Worm (Caenorhabditis elegans) whole organism, L2 larva: ENCODE results near the gene lsm-8.

Experiments
- C34F6.9 ChIP-seq: fragments of 150-350 bp; optimal IDR thresholded peaks from 2 replicates; lab custom pipeline; 2014; ENCODE audit warnings: missing biosample characterization, missing genetic modification characterization
- F13H6.1 ChIP-seq: sonication (generic microtip); optimal IDR thresholded peaks from 2 replicates; lab custom pipeline; 2016; ENCODE audit warnings: missing genetic modification characterization, missing compliant biosample characterization
- R02D3.7 ChIP-seq: fragments of 150-350 bp; optimal IDR thresholded peaks from 2 replicates; lab custom pipeline; 2014; ENCODE audit warnings: missing biosample characterization, missing genetic modification characterization
- Y55F3AM.14 ChIP-seq: fragments of 200-800 bp; sonication (Bioruptor generic); optimal IDR thresholded peaks from 2 replicates; lab custom pipeline; 2018; ENCODE audit warnings: mild to moderate bottlenecking, missing genetic modification characterization, missing compliant biosample characterization
- ZK546.5 ChIP-seq: sonication (generic microtip); optimal IDR thresholded peaks from 2 replicates; lab custom pipeline; 2017; ENCODE audit warnings: missing biosample characterization, missing genetic modification characterization
- alr-1 ChIP-seq: fragments of 150-350 bp; optimal IDR thresholded peaks from 2 replicates; lab custom pipeline; 2014; ENCODE audit warnings: missing biosample characterization, missing genetic modification characterization
- aly-2 ChIP-seq: fragments of 150-350 bp; optimal IDR thresholded peaks from 2 replicates; lab custom pipeline; 2014; ENCODE audit warnings: missing biosample characterization, missing genetic modification characterization
- ama-1 ChIP-seq: fragments of 150-350 bp; optimal IDR thresholded peaks from 2 replicates; lab custom pipeline; 2018; ENCODE audit warnings: inconsistent platforms
- blmp-1 ChIP-seq: sonication (generic microtip); optimal IDR thresholded peaks from 2 replicates; lab custom pipeline; 2017; ENCODE audit warnings: missing genetic modification characterization, mild to moderate bottlenecking, missing compliant biosample characterization, antibody characterized with exemption, moderate library complexity; ENCODE audit not compliant: insufficient read depth
- ceh-16 ChIP-seq: fragments of 150-350 bp; optimal IDR thresholded peaks from 2 replicates; lab custom pipeline; 2014; ENCODE audit warnings: missing biosample characterization, missing genetic modification characterization
- ceh-82 ChIP-seq: fragments of 150-350 bp; optimal IDR thresholded peaks from 2 replicates; lab custom pipeline; 2014; ENCODE audit warnings: missing biosample characterization, missing genetic modification characterization
- crh-2 ChIP-seq: sonication (generic microtip); optimal IDR thresholded peaks from 2 replicates; lab custom pipeline; 2017; ENCODE audit warnings: missing biosample characterization, missing genetic modification characterization
- dmd-4 ChIP-seq: sonication (generic microtip); optimal IDR thresholded peaks from 2 replicates; lab custom pipeline; 2017; ENCODE audit warnings: missing biosample characterization, missing genetic modification characterization
- egl-27 ChIP-seq: sonication (generic microtip); optimal IDR thresholded peaks from 3 replicates; lab custom pipeline; 2017; ENCODE audit warnings: missing biosample characterization, missing genetic modification reagents, missing genetic modification characterization
- elt-1 ChIP-seq: fragments of 150-350 bp; optimal IDR thresholded peaks from 2 replicates; lab custom pipeline; 2014; ENCODE audit warnings: missing biosample characterization, missing genetic modification characterization
- elt-3 ChIP-seq: sonication (generic microtip); optimal IDR thresholded peaks from 2 replicates; lab custom pipeline; 2017; ENCODE audit warnings: missing biosample characterization, missing genetic modification characterization
- fos-1 ChIP-seq: fragments of 150-350 bp; optimal IDR thresholded peaks from 2 replicates; lab custom pipeline; 2014; ENCODE audit warnings: missing biosample characterization, missing genetic modification characterization
- gmeb-1 ChIP-seq: fragments of 150-350 bp; optimal IDR thresholded peaks from 2 replicates; lab custom pipeline; 2014; ENCODE audit warnings: missing biosample characterization, missing genetic modification characterization
- lin-11 ChIP-seq: fragments of 150-350 bp; sonication (generic microtip); optimal IDR thresholded peaks from 2 replicates; lab custom pipeline; 2014; ENCODE audit warnings: missing biosample characterization, missing genetic modification characterization, inconsistent platforms, mixed read lengths
- lin-13 ChIP-seq: fragments of 150-350 bp; optimal IDR thresholded peaks from 2 replicates; lab custom pipeline; 2014; ENCODE audit warnings: missing biosample characterization, missing genetic modification reagents, missing genetic modification characterization
- lin-39 ChIP-seq: fragments of 150-350 bp; optimal IDR thresholded peaks from 2 replicates; lab custom pipeline; 2014; ENCODE audit warnings: missing biosample characterization, missing genetic modification reagents, missing genetic modification characterization
- lsy-2 ChIP-seq, 2 experiments: fragments of 150-350 bp in 1 of 2; sonication (generic microtip) in 1 of 2; optimal IDR thresholded peaks; 2 replicates each; lab custom pipeline; 2014 to 2017; ENCODE audit warnings: missing biosample characterization in 2 of 2, missing genetic modification characterization in 2 of 2
- mab-5 ChIP-seq: fragments of 150-350 bp; optimal IDR thresholded peaks from 2 replicates; lab custom pipeline; 2014; ENCODE audit warnings: missing biosample characterization, missing genetic modification characterization
- mbf-1 ChIP-seq: sonication (generic microtip); optimal IDR thresholded peaks from 2 replicates; lab custom pipeline; 2017; ENCODE audit warnings: missing biosample characterization, missing genetic modification characterization
- mdl-1 ChIP-seq, 2 experiments: fragments of 150-350 bp in 1 of 2; sonication (generic microtip) in 1 of 2; optimal IDR thresholded peaks; 2 replicates each; lab custom pipeline; 2017; ENCODE audit warnings: missing biosample characterization in 2 of 2, missing genetic modification characterization in 2 of 2
- nhr-10 ChIP-seq: sonication (generic microtip); optimal IDR thresholded peaks from 2 replicates; lab custom pipeline; 2017; ENCODE audit warnings: missing biosample characterization, missing genetic modification characterization
- nhr-12 ChIP-seq: fragments of 150-350 bp; optimal IDR thresholded peaks from 2 replicates; lab custom pipeline; 2014; ENCODE audit warnings: missing biosample characterization, missing genetic modification characterization
- nhr-129 ChIP-seq: fragments of 150-350 bp; optimal IDR thresholded peaks from 2 replicates; lab custom pipeline; 2014; ENCODE audit warnings: missing biosample characterization, missing genetic modification characterization
- nhr-21 ChIP-seq: fragments of 150-350 bp; optimal IDR thresholded peaks from 2 replicates; lab custom pipeline; 2014; ENCODE audit warnings: missing biosample characterization, missing genetic modification characterization
- nhr-23 ChIP-seq: fragments of 150-350 bp; optimal IDR thresholded peaks from 2 replicates; lab custom pipeline; 2014; ENCODE audit warnings: missing biosample characterization, missing genetic modification reagents, missing genetic modification characterization
- nhr-237 ChIP-seq: fragments of 150-350 bp; optimal IDR thresholded peaks from 2 replicates; lab custom pipeline; 2014; ENCODE audit warnings: missing biosample characterization, missing genetic modification characterization
- nhr-25 ChIP-seq: fragments of 150-350 bp; sonication (generic microtip); optimal IDR thresholded peaks from 3 replicates; lab custom pipeline; 2014; ENCODE audit warnings: missing biosample characterization, missing genetic modification characterization
- nhr-6 ChIP-seq: fragments of 150-350 bp; optimal IDR thresholded peaks from 2 replicates; lab custom pipeline; 2014; ENCODE audit warnings: missing biosample characterization, missing genetic modification characterization
- nhr-77 ChIP-seq: fragments of 150-350 bp; optimal IDR thresholded peaks from 2 replicates; lab custom pipeline; 2014; ENCODE audit warnings: missing biosample characterization, missing genetic modification characterization
- peb-1 ChIP-seq: fragments of 150-350 bp; optimal IDR thresholded peaks from 2 replicates; lab custom pipeline; 2014; ENCODE audit warnings: missing biosample characterization, missing genetic modification characterization
- sem-4 ChIP-seq: fragments of 150-350 bp; optimal IDR thresholded peaks from 2 replicates; lab custom pipeline; 2014; ENCODE audit warnings: missing biosample characterization, missing genetic modification reagents, missing genetic modification characterization
- skn-1 ChIP-seq: sonication (generic microtip); optimal IDR thresholded peaks from 2 replicates; lab custom pipeline; 2017; ENCODE audit warnings: missing biosample characterization, missing genetic modification characterization
- sma-3 ChIP-seq: sonication (generic microtip); optimal IDR thresholded peaks from 2 replicates; lab custom pipeline; 2016; ENCODE audit warnings: missing genetic modification reagents, missing genetic modification characterization, missing compliant biosample characterization
- sma-9 ChIP-seq, 2 experiments: fragments of 150-350 bp in 1 of 2; sonication (generic microtip) in 1 of 2; optimal IDR thresholded peaks; 2 replicates each; lab custom pipeline; 2014 to 2016; ENCODE audit warnings: missing genetic modification characterization in 2 of 2, mild to moderate bottlenecking in 1 of 2, missing biosample characterization in 1 of 2, missing compliant biosample characterization in 1 of 2, missing genetic modification reagents in 1 of 2, moderate library complexity in 1 of 2
- snpc-4 ChIP-seq: fragments of 150-350 bp; optimal IDR thresholded peaks from 2 replicates; lab custom pipeline; 2014; ENCODE audit warnings: missing biosample characterization, missing genetic modification characterization
- unc-39 ChIP-seq: fragments of 150-350 bp; optimal IDR thresholded peaks from 2 replicates; lab custom pipeline; 2014; ENCODE audit warnings: missing biosample characterization, missing genetic modification characterization
- unc-55 ChIP-seq: fragments of 150-350 bp; sonication (generic microtip); optimal IDR thresholded peaks from 3 replicates; lab custom pipeline; 2014; ENCODE audit warnings: missing biosample characterization, missing genetic modification reagents, missing genetic modification characterization
- unc-62 ChIP-seq: fragments of 150-350 bp; optimal IDR thresholded peaks from 2 replicates; lab custom pipeline; 2014; ENCODE audit warnings: missing biosample characterization, missing genetic modification reagents, missing genetic modification characterization
- zag-1 ChIP-seq: fragments of 150-350 bp; optimal IDR thresholded peaks from 2 replicates; lab custom pipeline; 2014; ENCODE audit warnings: missing biosample characterization, missing genetic modification characterization
- ztf-1 ChIP-seq: fragments of 200-800 bp; sonication (Bioruptor generic); conservative IDR thresholded peaks from 2 replicates; pipeline ENCODE4 v1.3.6; 2022; ENCODE audit warnings: missing genetic modification characterization, missing compliant biosample characterization
- ztf-11 ChIP-seq: sonication (generic microtip); optimal IDR thresholded peaks from 2 replicates; lab custom pipeline; 2017; ENCODE audit warnings: missing biosample characterization, missing genetic modification characterization
- ztf-4 ChIP-seq: fragments of 150-350 bp; optimal IDR thresholded peaks from 2 replicates; lab custom pipeline; 2014; ENCODE audit warnings: missing biosample characterization, missing genetic modification characterization

The lsm-8 gene

DNA sequence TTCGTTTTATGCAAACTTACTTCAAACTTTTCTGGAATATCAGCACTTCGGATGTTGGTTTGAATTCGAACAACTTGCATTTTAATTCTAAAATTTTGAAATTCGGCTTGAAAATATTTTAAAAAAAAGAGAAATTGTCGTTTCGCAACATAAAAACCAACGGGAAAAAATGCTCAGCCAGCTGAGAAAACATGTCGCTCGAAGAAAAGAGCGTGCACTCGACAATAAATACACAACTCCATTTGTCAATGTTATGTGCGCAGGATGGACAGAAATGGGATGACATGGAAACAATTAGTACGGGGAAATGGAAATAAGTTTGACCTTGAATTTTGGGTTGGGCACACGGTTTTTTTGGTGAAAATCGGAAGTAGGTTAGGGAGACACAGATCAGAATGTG lies 9.6 kb downstream of the lsm-8 start, which contains the start of gene mif-4:
TSS of gene mif-4 (minus strand) at position 87 of the 400 bp plus-strand sequence.
- TF ChIP-seq nhr-129 (tag; lab: Kevin White, UChicago): peak; percentile 9
- TF ChIP-seq sma-9 (GFP tag; optimal IDR thresholded peaks at IDR 0.05; lab: Kevin White, UChicago): peak; percentile 9
- no peak for TF ChIP-seq sma-9 (tag; optimal IDR thresholded peaks at IDR 0.05; lab: Kevin White, UChicago)
- no peak for TF ChIP-seq Y55F3AM.14
- TF ChIP-seq, all 48 proteins: peak for 2

DNA sequence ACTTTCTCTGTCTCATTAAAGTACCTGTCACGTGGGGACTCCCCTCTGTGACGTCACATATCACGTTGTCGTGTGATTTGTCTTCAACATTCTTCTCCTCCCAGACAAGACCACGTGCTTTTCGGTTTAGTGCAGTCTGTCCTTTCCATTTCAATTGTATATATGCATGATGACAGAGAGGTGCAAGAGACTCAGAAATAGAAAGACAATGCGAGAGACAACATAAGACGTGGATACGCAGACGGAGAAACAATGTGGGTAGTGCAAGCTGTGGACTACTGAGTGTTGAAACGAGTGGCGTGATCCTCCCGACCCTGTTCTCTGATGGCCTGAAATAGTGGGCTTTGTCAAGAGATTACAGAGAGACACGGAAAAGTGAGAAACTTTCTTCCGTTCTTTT lies 10.4 kb downstream of the lsm-8 start:
- TF ChIP-seq lin-11 (tag; lab: Kevin White, UChicago) (peak; percentile 62), sem-4 (tag; lab: Kevin White, UChicago) (peak; percentile 98), mdl-1 (tag; optimal IDR thresholded peaks at IDR 0.05; lab: Kevin White, UChicago) (peak; percentile 98 to 99), zag-1 (peak; percentile 41), blmp-1 (tag; lab: Kevin White, UChicago) (peak; percentile 98), peb-1 (tag; lab: Kevin White, UChicago) (no peak), Y55F3AM.14 (peak; percentile 91), egl-27 (tag; lab: Kevin White, UChicago) (peak; percentile 87), elt-1 (tag; lab: Kevin White, UChicago) (peak; percentile 28), alr-1 (tag; lab: Kevin White, UChicago) (no peak), lin-39 (tag; lab: Kevin White, UChicago) (no peak), elt-3 (tag; lab: Kevin White, UChicago) (no peak), lin-13 (GFP tag; lab: Kevin White, UChicago) (peak; percentile 70), ztf-1 (GFP tag; lab: Robert Waterston, UW) (no peak), nhr-12 (tag; lab: Kevin White, UChicago) (no peak), ZK546.5 (peak; percentile 22), nhr-21 (peak; percentile 98), dmd-4 (no peak), mab-5 (peak; percentile 81), R02D3.7 (tag; lab: Kevin White, UChicago) (peak; percentile 27), aly-2 (tag; lab: Kevin White, UChicago) (no peak), nhr-129 (tag; lab: Kevin White, UChicago) (peak; percentile 98), ceh-82 (tag; lab: Kevin White, UChicago) (peak; percentile 45), nhr-10 (tag; lab: Kevin White, UChicago) (peak; percentile 74), gmeb-1 (peak; percentile 89), unc-62 (GFP tag; lab: Kevin White, UChicago) (peak; percentile 88), skn-1 (tag; lab: Kevin White, UChicago) (peak; percentile 53), nhr-6 (tag; lab: Kevin White, UChicago) (peak; percentile 95), snpc-4 (peak; percentile 57), nhr-25 (peak; percentile 99), ztf-4 (tag; lab: Kevin White, UChicago) (peak; percentile 96), ztf-11 (tag; lab: Kevin White, UChicago) (no peak), nhr-77 (tag; lab: Kevin White, UChicago) (no peak), ama-1 (peak; percentile 23), sma-9 (GFP tag; optimal IDR thresholded peaks at IDR 0.05; lab: Kevin White, UChicago) (peak; percentile 100), sma-9 (tag; optimal IDR thresholded peaks at IDR 0.05; lab: Kevin White, UChicago) (peak; percentile 79), nhr-237 (tag; lab: Kevin White, UChicago) (no peak), nhr-23 (tag; lab: Kevin White, UChicago) (no peak), crh-2 (tag; lab: Kevin White, UChicago) (peak; percentile 96), lsy-2 (tag; optimal IDR thresholded peaks at IDR 0.05; lab: Kevin White, UChicago) (peak; percentile 64 to 95), C34F6.9 (tag; lab: Kevin White, UChicago) (peak; percentile 99), mbf-1 (tag; lab: Kevin White, UChicago) (no peak), F13H6.1 (tag; lab: Kevin White, UChicago) (peak; percentile 97), unc-55 (GFP tag; lab: Kevin White, UChicago) (peak; percentile 80), fos-1 (tag; lab: Kevin White, UChicago) (peak; percentile 87), ceh-16 (tag; lab: Kevin White, UChicago) (peak; percentile 77), unc-39 (tag; lab: Kevin White, UChicago) (no peak), sma-3 (GFP tag; lab: Kevin White, UChicago) (peak; percentile 97)
